Fruit fly (Drosophila melanogaster) whole organism, embryonic: ENCODE measurements around the gene Rfx.
A peak's percentile ranks its signal among the peaks of the same experiment; 100 is the strongest.

Experiments used
- Atf-2 ChIP-seq: fragments of 200-800 bp; sonication (Bioruptor generic); optimal IDR thresholded peaks from 2 replicates; lab custom pipeline; 2016; ENCODE audit warnings: missing biosample characterization, missing genetic modification characterization
- Bgb ChIP-seq: fragments of 200-800 bp; sonication (Bioruptor generic); IDR thresholded peaks from 2 replicates; pipeline ENCODE4 v1.3.6; 2022; ENCODE audit warnings: missing biosample characterization, missing genetic modification characterization; ENCODE audit not compliant: partially characterized antibody
- C15 ChIP-seq: fragments of 200-800 bp; sonication (Bioruptor generic); IDR thresholded peaks from 3 replicates; pipeline ENCODE4 v1.3.6; 2022; ENCODE audit warnings: missing biosample characterization, missing genetic modification characterization
- CG10209 ChIP-seq: fragments of 200-800 bp; sonication (Bioruptor generic); optimal IDR thresholded peaks from 3 replicates; lab custom pipeline; 2017; ENCODE audit warnings: missing biosample characterization, mild to moderate bottlenecking, missing genetic modification characterization, missing genetic modification reagents
- CG11504 ChIP-seq: fragments of 200-800 bp; sonication (Bioruptor generic); optimal IDR thresholded peaks from 3 replicates; lab custom pipeline; 2019; ENCODE audit warnings: missing biosample characterization, mild to moderate bottlenecking, missing genetic modification characterization, moderate library complexity
- CG12219 ChIP-seq: fragments of 200-800 bp; sonication (Bioruptor generic); optimal IDR thresholded peaks from 3 replicates; lab custom pipeline; 2018; ENCODE audit warnings: missing biosample characterization, mild to moderate bottlenecking, missing genetic modification characterization
- CG12769 ChIP-seq: fragments of 200-800 bp; sonication (Bioruptor generic); optimal IDR thresholded peaks from 2 replicates; lab custom pipeline; 2019; ENCODE audit warnings: missing biosample characterization, mild to moderate bottlenecking, missing genetic modification characterization, moderate library complexity
- CG14965 ChIP-seq: fragments of 200-800 bp; sonication (Bioruptor generic); optimal IDR thresholded peaks from 2 replicates; lab custom pipeline; 2016; ENCODE audit warnings: missing biosample characterization, missing genetic modification characterization, borderline replicate concordance
- CG1529 ChIP-seq: fragments of 200-800 bp; sonication (Bioruptor generic); optimal IDR thresholded peaks from 3 replicates; lab custom pipeline; 2018; ENCODE audit warnings: missing biosample characterization, missing genetic modification characterization
- CG15514 ChIP-seq: fragments of 200-800 bp; sonication (Bioruptor generic); optimal IDR thresholded peaks from 3 replicates; lab custom pipeline; 2017; ENCODE audit warnings: missing biosample characterization, missing genetic modification characterization, mild to moderate bottlenecking, moderate library complexity, missing genetic modification reagents
- CG1603 ChIP-seq: fragments of 200-800 bp; sonication (Bioruptor generic); optimal IDR thresholded peaks from 2 replicates; lab custom pipeline; 2019; ENCODE audit warnings: missing biosample characterization, mild to moderate bottlenecking, missing genetic modification characterization, moderate library complexity
- CG16813 ChIP-seq: fragments of 200-800 bp; sonication (Bioruptor generic); IDR thresholded peaks from 3 replicates; pipeline ENCODE4 v1.3.6; 2022; ENCODE audit warnings: missing biosample characterization, missing genetic modification characterization; ENCODE audit not compliant: partially characterized antibody
- CG17359 ChIP-seq: fragments of 200-800 bp; sonication (Bioruptor generic); optimal IDR thresholded peaks from 3 replicates; lab custom pipeline; 2018; ENCODE audit warnings: missing biosample characterization, mild to moderate bottlenecking, missing genetic modification characterization, moderate library complexity
- CG17361 ChIP-seq: fragments of 200-800 bp; sonication (Bioruptor generic); IDR thresholded peaks from 3 replicates; pipeline ENCODE4 v1.3.6; 2022; ENCODE audit warnings: missing biosample characterization, missing genetic modification characterization
- CG1792 ChIP-seq: fragments of 200-800 bp; sonication (Bioruptor generic); optimal IDR thresholded peaks from 2 replicates; lab custom pipeline; 2016; ENCODE audit warnings: missing biosample characterization, missing genetic modification characterization
- CG1832 ChIP-seq: fragments of 200-800 bp; sonication (Bioruptor generic); optimal IDR thresholded peaks from 2 replicates; lab custom pipeline; 2017; ENCODE audit warnings: missing biosample characterization, mild to moderate bottlenecking, missing genetic modification characterization, inconsistent platforms
- CG3726 ChIP-seq: fragments of 200-800 bp; sonication (Bioruptor generic); IDR thresholded peaks from 3 replicates; pipeline ENCODE4, ENCODE4 v1.3.6; 2022; ENCODE audit warnings: missing biosample characterization, missing genetic modification characterization
- CG3995 ChIP-seq: fragments of 200-800 bp; sonication (Bioruptor generic); optimal IDR thresholded peaks from 3 replicates; lab custom pipeline; 2016; ENCODE audit warnings: missing biosample characterization, missing genetic modification characterization
- CG6272 ChIP-seq: fragments of 200-800 bp; sonication (Bioruptor generic); IDR thresholded peaks from 2 replicates; pipeline ENCODE4 v1.3.6; 2022; ENCODE audit warnings: missing biosample characterization, missing genetic modification characterization
- CG7928 ChIP-seq: fragments of 200-800 bp; sonication (Bioruptor generic); optimal IDR thresholded peaks from 2 replicates; lab custom pipeline; 2017; ENCODE audit warnings: missing biosample characterization, mild to moderate bottlenecking, missing genetic modification characterization
- CG7987 ChIP-seq: fragments of 200-800 bp; sonication (Bioruptor generic); optimal IDR thresholded peaks from 2 replicates; lab custom pipeline; 2018; ENCODE audit warnings: missing biosample characterization, mild to moderate bottlenecking, missing genetic modification characterization, moderate library complexity
- CG8478 ChIP-seq: fragments of >200 bp; optimal IDR thresholded peaks from 2 replicates; lab custom pipeline; 2018
- CG8765 ChIP-seq: fragments of 200-800 bp; sonication (Bioruptor generic); IDR thresholded peaks from 2 replicates; pipeline ENCODE4 v1.3.6; 2022; ENCODE audit warnings: missing biosample characterization, missing genetic modification characterization
- CG9932 ChIP-seq: fragments of 200-800 bp; sonication (Bioruptor generic); IDR thresholded peaks from 2 replicates; pipeline ENCODE4 v1.3.6; 2022; ENCODE audit warnings: missing biosample characterization, missing genetic modification characterization
- Dip2 ChIP-seq: fragments of 200-800 bp; sonication (Bioruptor generic); IDR thresholded peaks from 2 replicates; pipeline ENCODE4 v1.3.6; 2022; ENCODE audit warnings: missing biosample characterization, missing genetic modification characterization
- Fer3 ChIP-seq: fragments of 200-800 bp; sonication (Bioruptor generic); optimal IDR thresholded peaks from 2 replicates; lab custom pipeline; 2018; ENCODE audit warnings: missing biosample characterization, mild to moderate bottlenecking, missing genetic modification characterization, moderate library complexity
- HLH4C ChIP-seq: fragments of 200-800 bp; sonication (Bioruptor generic); IDR thresholded peaks from 3 replicates; pipeline ENCODE4 v1.3.6; 2022; ENCODE audit warnings: missing biosample characterization, missing genetic modification characterization; ENCODE audit not compliant: partially characterized antibody
- Hr39 ChIP-seq: fragments of >200 bp; optimal IDR thresholded peaks from 2 replicates; lab custom pipeline; 2017
- Hr51 ChIP-seq, 2 experiments: fragments of 200-800 bp; sonication (Bioruptor generic); optimal IDR thresholded peaks; 2 replicates in 1 of 2; 3 replicates in 1 of 2; lab custom pipeline; 2016 to 2018; ENCODE audit warnings: missing biosample characterization in 2 of 2, missing genetic modification characterization in 2 of 2, mild to moderate bottlenecking in 1 of 2, moderate library complexity in 1 of 2
- MBD-R2 ChIP-seq: fragments of 200-800 bp; sonication (Bioruptor generic); IDR thresholded peaks from 2 replicates; pipeline ENCODE4 v1.3.6; 2022; ENCODE audit warnings: missing biosample characterization, missing genetic modification characterization
- Sin3A ChIP-seq: fragments of >200 bp; optimal IDR thresholded peaks from 2 replicates; lab custom pipeline; 2018
- Sox100B ChIP-seq: fragments of 200-800 bp; sonication (Bioruptor generic); optimal IDR thresholded peaks from 3 replicates; lab custom pipeline; 2018; ENCODE audit warnings: missing biosample characterization, mild to moderate bottlenecking, missing genetic modification characterization
- Usf ChIP-seq: fragments of 200-800 bp; sonication (Bioruptor generic); optimal IDR thresholded peaks from 2 replicates; lab custom pipeline; 2017; ENCODE audit warnings: missing genotype, missing biosample characterization, missing genetic modification characterization
- br ChIP-seq: fragments of >200 bp; optimal IDR thresholded peaks from 2 replicates; lab custom pipeline; 2017
- dati ChIP-seq: fragments of 200-800 bp; sonication (Bioruptor generic); IDR thresholded peaks from 2 replicates; pipeline ENCODE4 v1.3.6; 2022; ENCODE audit warnings: missing biosample characterization, missing genetic modification characterization
- dm ChIP-seq: fragments of 200-800 bp; sonication (Bioruptor generic); optimal IDR thresholded peaks from 3 replicates; lab custom pipeline; 2016; ENCODE audit warnings: missing biosample characterization, missing genetic modification characterization
- eyg ChIP-seq: fragments of 200-800 bp; sonication (Bioruptor generic); optimal IDR thresholded peaks from 3 replicates; lab custom pipeline; 2016; ENCODE audit warnings: missing biosample characterization, missing genetic modification characterization
- grn ChIP-seq: fragments of 200-800 bp; sonication (Bioruptor generic); optimal IDR thresholded peaks from 3 replicates; lab custom pipeline; 2017; ENCODE audit warnings: missing biosample characterization, missing genetic modification characterization
- gt ChIP-seq: fragments of 200-800 bp; sonication (Bioruptor generic); IDR thresholded peaks from 2 replicates; pipeline ENCODE4 v1.3.6; 2022; ENCODE audit warnings: missing biosample characterization, missing genetic modification characterization
- hbn ChIP-seq: fragments of 200-800 bp; sonication (Bioruptor generic); IDR thresholded peaks from 2 replicates; pipeline ENCODE4 v1.3.6; 2022; ENCODE audit warnings: missing biosample characterization, missing genetic modification characterization; ENCODE audit not compliant: partially characterized antibody
- insv ChIP-seq, 2 experiments: fragments of 200-800 bp; sonication (Bioruptor generic); optimal IDR thresholded peaks; 3 replicates each; lab custom pipeline; 2016 to 2018; ENCODE audit warnings: missing biosample characterization in 2 of 2, missing genetic modification characterization in 2 of 2
- lola ChIP-seq, 3 experiments: fragments of >200 bp in 2 of 3; fragments of 200-800 bp in 1 of 3; sonication (Bioruptor generic) in 1 of 3; optimal IDR thresholded peaks; 2 replicates each; lab custom pipeline; 2017 to 2019; ENCODE audit warnings: missing biosample characterization in 3 of 3, missing genetic modification characterization in 3 of 3, mild to moderate bottlenecking in 1 of 3, moderate library complexity in 1 of 3
- nerfin-2 ChIP-seq: fragments of 200-800 bp; sonication (Bioruptor generic); IDR thresholded peaks from 2 replicates; pipeline ENCODE4 v1.3.6; 2022; ENCODE audit warnings: missing biosample characterization, missing genetic modification characterization; ENCODE audit not compliant: partially characterized antibody
- p53 ChIP-seq: fragments of 200-800 bp; sonication (Bioruptor generic); optimal IDR thresholded peaks from 2 replicates; lab custom pipeline; 2016; ENCODE audit warnings: missing biosample characterization, missing genetic modification characterization
- pb ChIP-seq: fragments of 200-800 bp; sonication (Bioruptor generic); optimal IDR thresholded peaks from 3 replicates; lab custom pipeline; 2016; ENCODE audit warnings: missing biosample characterization, missing genetic modification characterization
- phol ChIP-seq: fragments of 200-800 bp; sonication (Bioruptor generic); optimal IDR thresholded peaks from 3 replicates; lab custom pipeline; 2018; ENCODE audit warnings: missing biosample characterization, mild to moderate bottlenecking, missing genetic modification characterization, moderate library complexity
- pros ChIP-seq: fragments of 200-800 bp; sonication (Bioruptor generic); optimal IDR thresholded peaks from 3 replicates; lab custom pipeline; 2019; ENCODE audit warnings: missing biosample characterization, mild to moderate bottlenecking, missing genetic modification characterization, moderate library complexity
- sim ChIP-seq: fragments of 200-800 bp; sonication (Bioruptor generic); IDR thresholded peaks from 2 replicates; pipeline ENCODE4 v1.3.6; 2022; ENCODE audit warnings: missing biosample characterization, missing genetic modification characterization
- slbo ChIP-seq: fragments of 200-800 bp; sonication (Bioruptor generic); IDR thresholded peaks from 2 replicates; pipeline ENCODE4 v1.3.6; 2022; ENCODE audit warnings: missing biosample characterization, missing genetic modification characterization
- sob ChIP-seq: fragments of 200-800 bp; sonication (Bioruptor generic); IDR thresholded peaks from 2 replicates; pipeline ENCODE4 v1.3.6; 2022; ENCODE audit warnings: missing biosample characterization, missing genetic modification characterization
- trem ChIP-seq: fragments of 200-800 bp; optimal IDR thresholded peaks from 3 replicates; lab custom pipeline; 2019; ENCODE audit warnings: missing biosample characterization, mild to moderate bottlenecking, missing genetic modification characterization, moderate library complexity
- trh ChIP-seq: fragments of 200-800 bp; sonication (Bioruptor generic); optimal IDR thresholded peaks from 2 replicates; lab custom pipeline; 2016; ENCODE audit warnings: missing biosample characterization, missing genetic modification characterization
- twi ChIP-seq: fragments of 200-800 bp; optimal IDR thresholded peaks from 2 replicates; lab custom pipeline; 2019; ENCODE audit warnings: missing biosample characterization, mild to moderate bottlenecking, missing genetic modification characterization, moderate library complexity

Rfx gene

dm6 chr3R:10390914-10391377, 13.1 kb upstream of the Rfx start (continued):
- no peak for TF ChIP-seq CG9932 (GFP tag; lab: Robert Waterston, UW)
- TF ChIP-seq Fer3 (tag; lab: Kevin White, UChicago), result peak; percentile 50
- no peak for TF ChIP-seq Sin3A (lab: Kevin White, UChicago)
- TF ChIP-seq CG3995 (GFP tag; lab: Kevin White, UChicago), result no peak
- TF ChIP-seq CG8478 (lab: Kevin White, UChicago), result no peak
- TF ChIP-seq CG1832 (GFP tag; lab: Kevin White, UChicago), result no peak
- TF ChIP-seq Sox100B (GFP tag; lab: Kevin White, UChicago), result no peak
- TF ChIP-seq grn (GFP tag; lab: Kevin White, UChicago), result peak; percentile 65
- no peak for TF ChIP-seq CG3726
- TF ChIP-seq slbo (GFP tag; lab: Robert Waterston, UW), result no peak
- TF ChIP-seq CG12219, result no peak
- no peak for TF ChIP-seq CG6272 (GFP tag; lab: Robert Waterston, UW)
- no peak for TF ChIP-seq CG11504 (tag; lab: Kevin White, UChicago)
- no peak for TF ChIP-seq gt (GFP tag; lab: Robert Waterston, UW)
- TF ChIP-seq sob (GFP tag; lab: Robert Waterston, UW), result no peak
- TF ChIP-seq eyg (GFP tag; lab: Kevin White, UChicago), result no peak
- TF ChIP-seq Hr51 (GFP tag; optimal IDR thresholded peaks at IDR 0.05; lab: Kevin White, UChicago), result no peak
- no peak for TF ChIP-seq CG1792 (GFP tag; lab: Kevin White, UChicago)
- TF ChIP-seq CG15514 (GFP tag; lab: Kevin White, UChicago), result no peak
- TF ChIP-seq phol (tag; lab: Kevin White, UChicago), result no peak
- no peak for TF ChIP-seq trem (tag; lab: Kevin White, UChicago)
- no peak for TF ChIP-seq pb
- no peak for TF ChIP-seq HLH4C (GFP tag; lab: Robert Waterston, UW)
- TF ChIP-seq CG14965 (GFP tag; lab: Kevin White, UChicago), result no peak
- TF ChIP-seq trh (GFP tag; lab: Kevin White, UChicago), result no peak
- TF ChIP-seq dm (GFP tag; lab: Kevin White, UChicago), result no peak
- no peak for TF ChIP-seq CG1603 (tag; lab: Kevin White, UChicago)
- TF ChIP-seq MBD-R2, result no peak
- TF ChIP-seq Bgb (GFP tag; lab: Robert Waterston, UW), result no peak
- TF ChIP-seq twi, result no peak
- TF ChIP-seq CG12769 (tag; lab: Kevin White, UChicago), result peak; percentile 3
- TF ChIP-seq p53 (GFP tag; lab: Kevin White, UChicago), result no peak
- TF ChIP-seq Atf-2 (GFP tag; lab: Kevin White, UChicago), result no peak
- TF ChIP-seq hbn (GFP tag; lab: Robert Waterston, UW), result no peak
- no peak for TF ChIP-seq CG16813 (GFP tag; lab: Robert Waterston, UW)
- no peak for TF ChIP-seq C15 (GFP tag; lab: Robert Waterston, UW)
- TF ChIP-seq CG1529 (GFP tag; lab: Kevin White, UChicago), result no peak
- no peak for TF ChIP-seq pros (GFP tag; lab: Kevin White, UChicago)
- TF ChIP-seq Hr39 (lab: Kevin White, UChicago), result no peak
- TF ChIP-seq nerfin-2 (GFP tag; lab: Robert Waterston, UW), result no peak
- no peak for TF ChIP-seq sim (GFP tag; lab: Robert Waterston, UW)
- no peak for TF ChIP-seq CG7928 (GFP tag; lab: Kevin White, UChicago)
- TF ChIP-seq CG17359, result peak; percentile 48
- TF ChIP-seq CG10209, result no peak
- TF ChIP-seq lola (GFP tag; optimal IDR thresholded peaks at IDR 0.05; lab: Kevin White, UChicago), result no peak
- TF ChIP-seq Dip2 (GFP tag; lab: Robert Waterston, UW), result no peak
- no peak for TF ChIP-seq CG17361 (GFP tag; lab: Robert Waterston, UW)
- TF ChIP-seq insv (GFP tag; optimal IDR thresholded peaks at IDR 0.05; lab: Kevin White, UChicago), result no peak
- TF ChIP-seq CG8765 (GFP tag; lab: Robert Waterston, UW), result no peak
- no peak for TF ChIP-seq br (lab: Kevin White, UChicago)
- no peak for TF ChIP-seq dati (GFP tag; lab: Robert Waterston, UW)
- TF ChIP-seq Usf (GFP tag; lab: Kevin White, UChicago), result no peak
- TF ChIP-seq CG7987, result peak; percentile 11
